Worm (Caenorhabditis elegans) whole organism, L1 larva: ENCODE data around the gene mec-7.

Experiments used
- C04F5.9 ChIP-seq: sonication (generic microtip); optimal IDR thresholded peaks from 2 replicates; lab custom pipeline; 2016; ENCODE audit warnings: missing genetic modification characterization, missing compliant biosample characterization
- F16B12.6 ChIP-seq: fragments of 150-350 bp; optimal IDR thresholded peaks from 2 replicates; lab custom pipeline; 2014; ENCODE audit warnings: missing biosample characterization, missing genetic modification characterization
- Y116A8C.19 ChIP-seq: sonication (generic microtip); optimal IDR thresholded peaks from 2 replicates; lab custom pipeline; 2016; ENCODE audit warnings: missing compliant biosample characterization, missing genetic modification characterization, borderline replicate concordance
- aly-2 ChIP-seq: fragments of 150-350 bp; optimal IDR thresholded peaks from 2 replicates; lab custom pipeline; 2014; ENCODE audit warnings: missing biosample characterization, missing genetic modification characterization
- blmp-1 ChIP-seq: fragments of 150-350 bp; optimal IDR thresholded peaks from 2 replicates; lab custom pipeline; 2014; ENCODE audit warnings: missing biosample characterization, missing genetic modification characterization
- ceh-82 ChIP-seq, 3 experiments: fragments of 150-350 bp in 1 of 3; sonication (generic microtip) in 2 of 3; optimal IDR thresholded peaks; 2 replicates each; lab custom pipeline; 2014 to 2017; ENCODE audit warnings: missing biosample characterization in 3 of 3, missing genetic modification characterization in 3 of 3
- ceh-90 ChIP-seq: sonication (generic microtip); optimal IDR thresholded peaks from 2 replicates; lab custom pipeline; 2016; ENCODE audit warnings: missing genetic modification characterization, missing compliant biosample characterization
- dpl-1 ChIP-seq, 3 experiments: fragments of 150-350 bp in 2 of 3; sonication (generic microtip) in 1 of 3; optimal IDR thresholded peaks; 2 replicates each; lab custom pipeline; 2014 to 2017; ENCODE audit warnings: missing biosample characterization in 3 of 3, missing genetic modification characterization in 3 of 3, missing genetic modification reagents in 3 of 3
- dsc-1 ChIP-seq: sonication (generic microtip); optimal IDR thresholded peaks from 2 replicates; lab custom pipeline; 2016; ENCODE audit warnings: mild to moderate bottlenecking, missing genetic modification characterization, missing compliant biosample characterization
- efl-3 ChIP-seq: fragments of 200-800 bp; sonication (Bioruptor generic); optimal IDR thresholded peaks from 2 replicates; lab custom pipeline; 2018; ENCODE audit warnings: mild to moderate bottlenecking, missing genetic modification characterization, missing compliant biosample characterization
- egl-13 ChIP-seq: sonication (generic microtip); optimal IDR thresholded peaks from 2 replicates; lab custom pipeline; 2016; ENCODE audit warnings: missing genotype, missing genetic modification reagents, missing genetic modification characterization, missing compliant biosample characterization
- elt-2 ChIP-seq: sonication (generic microtip); optimal IDR thresholded peaks from 2 replicates; lab custom pipeline; 2016; ENCODE audit warnings: missing genetic modification characterization, mild to moderate bottlenecking, inconsistent platforms, missing compliant biosample characterization, missing genetic modification reagents
- elt-3 ChIP-seq, 6 experiments: fragments of 150-350 bp in 1 of 6; sonication (generic microtip); optimal IDR thresholded peaks; 2 replicates each; lab custom pipeline; 2017 to 2018; ENCODE audit warnings: missing biosample characterization in 6 of 6, missing genetic modification characterization in 6 of 6, inconsistent platforms in 1 of 6
- ets-5 ChIP-seq: fragments of 200-800 bp; sonication (Bioruptor generic); IDR thresholded peaks from 2 replicates; pipeline ENCODE4 v1.3.6; 2022; ENCODE audit warnings: missing genetic modification characterization, missing compliant biosample characterization
- fkh-10 ChIP-seq: sonication (generic microtip); optimal IDR thresholded peaks from 2 replicates; lab custom pipeline; 2017; ENCODE audit warnings: missing biosample characterization, missing genetic modification reagents, missing genetic modification characterization
- fos-1 ChIP-seq: fragments of 150-350 bp; optimal IDR thresholded peaks from 2 replicates; lab custom pipeline; 2014; ENCODE audit warnings: missing biosample characterization, missing genetic modification characterization
- grh-1 ChIP-seq: fragments of 200-800 bp; sonication (Bioruptor generic); IDR thresholded peaks from 2 replicates; pipeline ENCODE4 v1.3.6; 2022; ENCODE audit warnings: missing genetic modification reagents, missing genetic modification characterization, missing compliant biosample characterization
- hlh-17 ChIP-seq: fragments of 200-800 bp; sonication (Bioruptor generic); optimal IDR thresholded peaks from 2 replicates; lab custom pipeline; 2018; ENCODE audit warnings: missing genetic modification characterization, mild to moderate bottlenecking, missing compliant biosample characterization, moderate library complexity, borderline replicate concordance
- hlh-4 ChIP-seq: sonication (generic microtip); optimal IDR thresholded peaks from 2 replicates; lab custom pipeline; 2016; ENCODE audit warnings: mild to moderate bottlenecking, missing genetic modification characterization, missing compliant biosample characterization
- hpl-2 ChIP-seq: fragments of 150-350 bp; optimal IDR thresholded peaks from 2 replicates; lab custom pipeline; 2014; ENCODE audit warnings: missing biosample characterization, missing genetic modification reagents, missing genetic modification characterization
- isw-1 ChIP-seq: fragments of 200-800 bp; sonication (Bioruptor generic); IDR thresholded peaks from 2 replicates; pipeline ENCODE4 v1.3.6; 2022; ENCODE audit warnings: missing genetic modification characterization, missing compliant biosample characterization
- lin-13 ChIP-seq: fragments of 150-350 bp; optimal IDR thresholded peaks from 2 replicates; lab custom pipeline; 2014; ENCODE audit warnings: missing biosample characterization, missing genetic modification reagents, missing genetic modification characterization
- lin-14 ChIP-seq: fragments of 200-800 bp; sonication (Bioruptor generic); optimal IDR thresholded peaks from 2 replicates; lab custom pipeline; 2018; ENCODE audit warnings: mild to moderate bottlenecking, missing genetic modification characterization, moderate library complexity, missing compliant biosample characterization
- lin-35 ChIP-seq, 2 experiments: fragments of 150-350 bp; optimal IDR thresholded peaks; 2 replicates each; lab custom pipeline; 2014; ENCODE audit warnings: missing biosample characterization in 2 of 2, missing genetic modification characterization in 2 of 2, missing genetic modification reagents in 2 of 2
- lin-39 ChIP-seq: fragments of 150-350 bp; optimal IDR thresholded peaks from 2 replicates; lab custom pipeline; 2014; ENCODE audit warnings: missing biosample characterization, missing genetic modification reagents, missing genetic modification characterization
- lsy-2 ChIP-seq, 2 experiments: fragments of 150-350 bp; optimal IDR thresholded peaks; 2 replicates each; lab custom pipeline; 2014; ENCODE audit warnings: missing biosample characterization in 2 of 2, missing genetic modification characterization in 2 of 2
- mab-9 ChIP-seq: fragments of 200-800 bp; sonication (Bioruptor generic); IDR thresholded peaks from 2 replicates; pipeline ENCODE4 v1.3.6; 2022; ENCODE audit warnings: missing genetic modification reagents, missing genetic modification characterization, missing compliant biosample characterization
- mef-2 ChIP-seq: fragments of 150-350 bp; optimal IDR thresholded peaks from 2 replicates; lab custom pipeline; 2014; ENCODE audit warnings: missing biosample characterization, missing genetic modification characterization
- mep-1 ChIP-seq: fragments of 150-350 bp; optimal IDR thresholded peaks from 2 replicates; lab custom pipeline; 2014; ENCODE audit warnings: missing biosample characterization, missing genetic modification characterization
- nhr-11 ChIP-seq: fragments of 150-350 bp; optimal IDR thresholded peaks from 2 replicates; lab custom pipeline; 2014; ENCODE audit warnings: missing biosample characterization, missing genetic modification characterization
- nhr-12 ChIP-seq: sonication (generic microtip); optimal IDR thresholded peaks from 2 replicates; lab custom pipeline; 2017; ENCODE audit warnings: missing biosample characterization, missing genetic modification characterization
- nhr-237 ChIP-seq: fragments of 150-350 bp; optimal IDR thresholded peaks from 2 replicates; lab custom pipeline; 2014; ENCODE audit warnings: missing biosample characterization, missing genetic modification characterization
- nhr-47 ChIP-seq: sonication (generic microtip); optimal IDR thresholded peaks from 2 replicates; lab custom pipeline; 2016; ENCODE audit warnings: mild to moderate bottlenecking, missing genetic modification characterization, moderate library complexity, missing compliant biosample characterization
- nhr-71 ChIP-seq: sonication (generic microtip); optimal IDR thresholded peaks from 2 replicates; lab custom pipeline; 2016; ENCODE audit warnings: mild to moderate bottlenecking, missing genetic modification characterization, moderate library complexity, missing compliant biosample characterization
- nhr-77 ChIP-seq: fragments of 150-350 bp; optimal IDR thresholded peaks from 2 replicates; lab custom pipeline; 2014; ENCODE audit warnings: missing biosample characterization, missing genetic modification characterization
- pag-3 ChIP-seq: sonication (generic microtip); optimal IDR thresholded peaks from 2 replicates; lab custom pipeline; 2017; ENCODE audit warnings: missing genetic modification characterization, mild to moderate bottlenecking, missing compliant biosample characterization, antibody characterized with exemption, borderline replicate concordance; ENCODE audit not compliant: insufficient read depth
- pqm-1 ChIP-seq: sonication (generic microtip); optimal IDR thresholded peaks from 3 replicates; lab custom pipeline; 2017; ENCODE audit warnings: missing biosample characterization, missing genetic modification characterization
- rnt-1 ChIP-seq: sonication (generic microtip); optimal IDR thresholded peaks from 2 replicates; lab custom pipeline; 2016; ENCODE audit warnings: mild to moderate bottlenecking, missing genetic modification characterization, moderate library complexity, missing compliant biosample characterization
- snpc-4 ChIP-seq: fragments of 150-350 bp; optimal IDR thresholded peaks from 2 replicates; lab custom pipeline; 2014; ENCODE audit warnings: missing biosample characterization, missing genetic modification characterization
- sox-4 ChIP-seq: sonication (generic microtip); optimal IDR thresholded peaks from 2 replicates; lab custom pipeline; 2016; ENCODE audit warnings: missing genetic modification characterization, missing compliant biosample characterization
- sup-37 ChIP-seq: fragments of 200-800 bp; sonication (Bioruptor generic); optimal IDR thresholded peaks from 2 replicates; lab custom pipeline; 2018; ENCODE audit warnings: mild to moderate bottlenecking, missing genetic modification characterization, missing compliant biosample characterization
- swsn-7 ChIP-seq: sonication (generic microtip); optimal IDR thresholded peaks from 2 replicates; lab custom pipeline; 2016; ENCODE audit warnings: missing genetic modification characterization, missing compliant biosample characterization
- tbx-2 ChIP-seq: sonication (generic microtip); optimal IDR thresholded peaks from 2 replicates; lab custom pipeline; 2016; ENCODE audit warnings: missing genetic modification characterization, missing compliant biosample characterization
- unc-130 ChIP-seq: fragments of 150-350 bp; optimal IDR thresholded peaks from 2 replicates; lab custom pipeline; 2017; ENCODE audit warnings: missing biosample characterization, missing genetic modification characterization, inconsistent platforms
- unc-62 ChIP-seq: fragments of 150-350 bp; optimal IDR thresholded peaks from 2 replicates; lab custom pipeline; 2014; ENCODE audit warnings: missing biosample characterization, missing genetic modification reagents, missing genetic modification characterization
- unc-98 ChIP-seq: fragments of 200-800 bp; sonication (Bioruptor generic); IDR thresholded peaks from 2 replicates; pipeline ENCODE4 v1.3.6; 2022; ENCODE audit warnings: missing genetic modification characterization, missing compliant biosample characterization
- vab-15 ChIP-seq: sonication (generic microtip); optimal IDR thresholded peaks from 2 replicates; lab custom pipeline; 2017; ENCODE audit warnings: missing genotype, mild to moderate bottlenecking, missing genetic modification characterization, missing compliant biosample characterization
- zip-4 ChIP-seq: fragments of 200-800 bp; sonication (Bioruptor generic); optimal IDR thresholded peaks from 2 replicates; lab custom pipeline; 2018; ENCODE audit warnings: mild to moderate bottlenecking, missing genetic modification characterization, moderate library complexity, missing compliant biosample characterization
- ztf-11 ChIP-seq, 2 experiments: sonication (generic microtip); optimal IDR thresholded peaks; 2 replicates each; lab custom pipeline; 2016 to 2017; ENCODE audit warnings: missing genetic modification characterization in 2 of 2, missing biosample characterization in 1 of 2, missing compliant biosample characterization in 1 of 2
- ztf-4 ChIP-seq: fragments of 150-350 bp; optimal IDR thresholded peaks from 2 replicates; lab custom pipeline; 2014; ENCODE audit warnings: missing biosample characterization, missing genetic modification characterization

The mec-7 gene

ce11 chrX:7814747-7815146, 38.3 kb upstream of the mec-7 start (continued):
- TF ChIP-seq grh-1 (GFP tag; lab: Robert Waterston, UW) (no peak), rnt-1 (tag; lab: Kevin White, UChicago) (no peak), nhr-12 (no peak), sup-37 (no peak), nhr-47 (tag; lab: Kevin White, UChicago) (peak; percentile 21), ceh-90 (tag; lab: Kevin White, UChicago) (no peak), elt-3 (tag; optimal IDR thresholded peaks at IDR 0.05; lab: Kevin White, UChicago) (peak in 5 of 6 experiments; percentile 11 to 71 (median 52)), ceh-82 (tag; optimal IDR thresholded peaks at IDR 0.05; lab: Kevin White, UChicago) (peak in 2 of 3 experiments; percentile 3 to 33), elt-2 (tag; lab: Kevin White, UChicago) (peak; percentile 66), sox-4 (tag; lab: Kevin White, UChicago) (no peak), lin-14 (GFP tag; lab: Kevin White, UChicago) (peak; percentile 73), vab-15 (no peak), Y116A8C.19 (tag; lab: Kevin White, UChicago) (no peak), pag-3 (tag; lab: Kevin White, UChicago) (no peak), F16B12.6 (tag; lab: Kevin White, UChicago) (no peak), unc-62 (no peak), nhr-71 (tag; lab: Kevin White, UChicago) (peak; percentile 63)

ce11 chrX:7810991-7811390, 34.5 kb upstream of the mec-7 start:
- TF ChIP-seq tbx-2 = no peak
- peak; percentile 72 for TF ChIP-seq lin-14 (GFP tag; lab: Kevin White, UChicago)
- TF ChIP-seq C04F5.9 (tag; lab: Kevin White, UChicago) = no peak
- TF ChIP-seq hlh-17 (GFP tag; lab: Kevin White, UChicago) = no peak
- TF ChIP-seq nhr-77 (tag; lab: Kevin White, UChicago) = no peak
- TF ChIP-seq ztf-4 (tag; lab: Kevin White, UChicago) = no peak
- TF ChIP-seq swsn-7 = peak; percentile 41
- peak in 1 of 2 experiments; percentile 2 for TF ChIP-seq lin-35 (GFP tag; optimal IDR thresholded peaks at IDR 0.05; lab: Kevin White, UChicago)
- TF ChIP-seq aly-2 (tag; lab: Kevin White, UChicago) = no peak
- no peak for TF ChIP-seq mab-9 (GFP tag; lab: Robert Waterston, UW)
- no peak for TF ChIP-seq nhr-11 (tag; lab: Kevin White, UChicago)
- no peak for TF ChIP-seq pqm-1 (tag; lab: Kevin White, UChicago)
- no peak for TF ChIP-seq ets-5 (GFP tag; lab: Robert Waterston, UW)
- TF ChIP-seq snpc-4 (tag; lab: Kevin White, UChicago) = no peak
- no peak for TF ChIP-seq dpl-1 (GFP tag; optimal IDR thresholded peaks at IDR 0.05; lab: Kevin White, UChicago)
- TF ChIP-seq blmp-1 (tag; lab: Kevin White, UChicago) = no peak
- no peak for TF ChIP-seq isw-1 (GFP tag; lab: Robert Waterston, UW)
- no peak for TF ChIP-seq nhr-237 (tag; lab: Kevin White, UChicago)
- no peak for TF ChIP-seq fos-1 (tag; lab: Kevin White, UChicago)
- no peak for TF ChIP-seq unc-62
- TF ChIP-seq grh-1 (GFP tag; lab: Robert Waterston, UW) = no peak
- peak; percentile 15 to 23 for TF ChIP-seq lsy-2 (tag; optimal IDR thresholded peaks at IDR 0.05; lab: Kevin White, UChicago)
- TF ChIP-seq egl-13 = peak; percentile 30
- no peak for TF ChIP-seq efl-3
- peak; percentile 70 for TF ChIP-seq sox-4 (tag; lab: Kevin White, UChicago)
- no peak for TF ChIP-seq hlh-4 (tag; lab: Kevin White, UChicago)
- TF ChIP-seq lin-13 (GFP tag; lab: Kevin White, UChicago) = no peak
- no peak for TF ChIP-seq mef-2 (tag; lab: Kevin White, UChicago)
- no peak for TF ChIP-seq hpl-2
- TF ChIP-seq nhr-12 = no peak
- TF ChIP-seq dsc-1 (tag; lab: Kevin White, UChicago) = peak; percentile 70
- TF ChIP-seq ztf-11 (tag; optimal IDR thresholded peaks at IDR 0.05; lab: Kevin White, UChicago) = no peak
- TF ChIP-seq ceh-82 (tag; optimal IDR thresholded peaks at IDR 0.05; lab: Kevin White, UChicago) = no peak
- no peak for TF ChIP-seq unc-98 (GFP tag; lab: Robert Waterston, UW)
- no peak for TF ChIP-seq unc-130 (tag; lab: Kevin White, UChicago)
- TF ChIP-seq fkh-10 = no peak
- TF ChIP-seq sup-37 = no peak
- no peak for TF ChIP-seq mep-1 (tag; lab: Kevin White, UChicago)
- no peak for TF ChIP-seq lin-39 (tag; lab: Kevin White, UChicago)
- no peak for TF ChIP-seq zip-4
- peak; percentile 54 for TF ChIP-seq nhr-47 (tag; lab: Kevin White, UChicago)
- no peak for TF ChIP-seq pag-3 (tag; lab: Kevin White, UChicago)
